Worm (Caenorhabditis elegans): ENCODE measurements around the gene Y53C12B.7.

DNA sequence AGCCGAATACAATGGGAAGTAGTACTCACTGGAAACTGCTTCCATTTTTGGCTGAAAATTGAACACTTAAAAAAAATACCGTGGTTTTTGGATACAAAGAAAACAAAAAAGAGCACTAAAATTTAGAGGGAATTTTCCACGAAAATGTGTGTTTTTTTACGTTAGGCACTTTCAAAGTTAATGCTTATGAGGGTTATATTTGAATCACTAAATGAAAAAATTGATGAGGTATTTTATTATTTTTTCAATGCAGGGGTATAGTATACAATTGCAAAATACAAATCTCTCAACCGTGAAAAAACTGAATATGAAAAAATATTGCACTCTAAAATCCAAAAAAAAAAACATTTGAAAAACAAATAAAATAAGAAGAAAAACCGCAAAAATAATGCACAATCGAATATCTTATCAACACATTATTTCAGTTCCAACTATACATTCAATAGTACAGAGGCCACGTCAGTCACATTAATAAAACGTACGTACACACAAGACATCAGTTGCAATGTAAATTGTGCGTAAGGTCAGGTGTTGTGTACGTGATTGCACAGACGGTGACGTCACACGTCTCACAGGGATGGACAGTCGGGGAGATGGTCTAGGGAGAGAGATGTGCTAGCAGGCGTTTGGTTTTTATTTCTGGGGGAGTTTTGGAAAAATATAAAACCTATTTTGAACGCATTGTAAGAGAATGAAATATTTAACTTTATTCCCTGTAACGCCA lies 16.9 kb upstream of the Y53C12B.7 start, which contains the start of gene aqp-10:
- no peak for TF ChIP-seq snpc-4 (GFP tag; optimal IDR thresholded peaks at IDR 0.05)
- peak in 2 of 4 experiments; percentile 34 to 47 for TF ChIP-seq snpc-4 (tag; optimal IDR thresholded peaks at IDR 0.05)
- TF ChIP-seq ama-1 (optimal IDR thresholded peaks at IDR 0.05), result no peak
- no peak for TF ChIP-seq ama-1 (GFP tag; optimal IDR thresholded peaks at IDR 0.05)
- no peak for TF ChIP-seq madf-8 (GFP tag; conservative IDR thresholded peaks at IDR 0.05)
- TF ChIP-seq sdz-38 (tag; optimal IDR thresholded peaks at IDR 0.05), result no peak
- TF ChIP-seq madf-10 (tag; optimal IDR thresholded peaks at IDR 0.05), result peak; percentile 6
- TF ChIP-seq pbrm-1 (GFP tag; IDR thresholded peaks at IDR 0.05), result 0 out of 2 replicates have a peak, but pooled peaks have one; percentile 34
- TF ChIP-seq egl-18 (GFP tag; IDR thresholded peaks at IDR 0.05), result no peak
- no peak for TF ChIP-seq D2030.7 (GFP tag; IDR thresholded peaks at IDR 0.05)

Measured in whole organism, young adult.